Worm (Caenorhabditis elegans) whole organism, L3 larva: ENCODE results near the gene T12A7.2.

ENCODE experiments used
- R02D3.7 ChIP-seq: fragments of 150-350 bp; optimal IDR thresholded peaks from 2 replicates; lab custom pipeline; 2014; ENCODE audit warnings: missing biosample characterization, missing genetic modification characterization
- aly-2 ChIP-seq: fragments of 150-350 bp; optimal IDR thresholded peaks from 2 replicates; lab custom pipeline; 2014; ENCODE audit warnings: missing biosample characterization, missing genetic modification characterization
- ceh-28 ChIP-seq: fragments of 150-350 bp; optimal IDR thresholded peaks from 2 replicates; lab custom pipeline; 2014; ENCODE audit warnings: missing biosample characterization, missing genetic modification reagents, missing genetic modification characterization
- fkh-10 ChIP-seq: sonication (generic microtip); optimal IDR thresholded peaks from 2 replicates; lab custom pipeline; 2017; ENCODE audit warnings: missing biosample characterization, missing genetic modification reagents, missing genetic modification characterization
- lin-15B ChIP-seq: fragments of 150-350 bp; optimal IDR thresholded peaks from 2 replicates; lab custom pipeline; 2014; ENCODE audit warnings: missing biosample characterization, missing genetic modification characterization
- nhr-237 ChIP-seq: fragments of 150-350 bp; optimal IDR thresholded peaks from 2 replicates; lab custom pipeline; 2014; ENCODE audit warnings: missing biosample characterization, missing genetic modification characterization
- nhr-25 ChIP-seq: sonication (generic microtip); optimal IDR thresholded peaks from 2 replicates; lab custom pipeline; 2017; ENCODE audit warnings: missing biosample characterization, missing genetic modification characterization
- pqm-1 ChIP-seq: fragments of 150-350 bp; optimal IDR thresholded peaks from 2 replicates; lab custom pipeline; 2017; ENCODE audit warnings: missing biosample characterization, missing genetic modification characterization, inconsistent platforms
- snpc-4 ChIP-seq: fragments of 150-350 bp; optimal IDR thresholded peaks from 2 replicates; lab custom pipeline; 2014; ENCODE audit warnings: missing biosample characterization, missing genetic modification characterization
- unc-62 ChIP-seq: fragments of 150-350 bp; sonication (generic microtip); optimal IDR thresholded peaks from 4 replicates; lab custom pipeline; 2014; ENCODE audit warnings: missing biosample characterization, missing genetic modification reagents, missing genetic modification characterization

DNA sequence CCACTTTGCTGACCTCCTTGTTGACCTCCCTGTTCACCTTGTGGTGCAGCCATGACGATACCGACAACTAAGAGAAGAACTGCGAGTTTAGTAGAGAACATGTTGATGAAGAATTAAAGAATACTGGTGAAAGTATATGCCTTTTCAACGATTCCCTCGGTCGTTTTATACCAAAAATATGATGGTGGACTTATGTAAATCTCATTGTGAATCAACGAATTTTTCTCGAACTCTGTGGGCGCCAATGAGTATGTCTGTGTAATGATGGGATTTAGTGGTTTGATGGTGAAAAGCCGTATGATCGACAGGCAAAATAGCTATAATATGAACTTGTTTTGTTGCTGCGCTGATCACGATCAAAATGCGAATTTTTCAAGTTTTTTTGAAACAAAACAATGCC is 23.6 kb downstream of the T12A7.2 start, which contains the start of gene K01A6.8:
- TF ChIP-seq R02D3.7 (tag; lab: Kevin White, UChicago) (no peak), nhr-237 (tag; lab: Kevin White, UChicago) (no peak), fkh-10 (no peak), unc-62 (GFP tag; lab: Kevin White, UChicago) (no peak), aly-2 (tag; lab: Kevin White, UChicago) (no peak), ceh-28 (tag; lab: Kevin White, UChicago) (no peak), lin-15B (tag; lab: Kevin White, UChicago) (no peak), snpc-4 (tag; lab: Kevin White, UChicago) (no peak), pqm-1 (no peak), nhr-25 (tag; lab: Kevin White, UChicago) (no peak)
